Fruit fly (Drosophila melanogaster) whole organism, embryonic: ENCODE results near the gene Nplp3.

ENCODE experiments used
- CG10654 ChIP-seq: fragments of 200-800 bp; sonication (Bioruptor generic); optimal IDR thresholded peaks from 2 replicates; lab custom pipeline; 2016; ENCODE audit warnings: missing biosample characterization, missing genetic modification characterization
- CG11504 ChIP-seq: fragments of 200-800 bp; sonication (Bioruptor generic); optimal IDR thresholded peaks from 3 replicates; lab custom pipeline; 2019; ENCODE audit warnings: missing biosample characterization, mild to moderate bottlenecking, missing genetic modification characterization, moderate library complexity
- CG12659 ChIP-seq: fragments of 200-800 bp; sonication (Bioruptor generic); optimal IDR thresholded peaks from 3 replicates; lab custom pipeline; 2017; ENCODE audit warnings: mild to moderate bottlenecking, missing biosample characterization, missing genetic modification reagents, missing genetic modification characterization
- CG15514 ChIP-seq: fragments of 200-800 bp; sonication (Bioruptor generic); optimal IDR thresholded peaks from 3 replicates; lab custom pipeline; 2017; ENCODE audit warnings: missing biosample characterization, missing genetic modification characterization, mild to moderate bottlenecking, moderate library complexity, missing genetic modification reagents
- CG18764 ChIP-seq: fragments of 200-800 bp; sonication (Bioruptor generic); optimal IDR thresholded peaks from 3 replicates; lab custom pipeline; 2016; ENCODE audit warnings: missing biosample characterization, missing genetic modification characterization
- Dbx ChIP-seq: fragments of 200-800 bp; sonication (Bioruptor generic); IDR thresholded peaks from 3 replicates; pipeline ENCODE4 v1.3.6; 2022; ENCODE audit warnings: missing biosample characterization, missing genetic modification characterization
- HLH3B ChIP-seq: fragments of 200-800 bp; sonication (Bioruptor generic); IDR thresholded peaks from 2 replicates; pipeline ENCODE4 v1.3.6; 2022; ENCODE audit warnings: missing biosample characterization, missing genetic modification characterization
- gce ChIP-seq: fragments of 200-800 bp; sonication (Bioruptor generic); IDR thresholded peaks from 3 replicates; pipeline ENCODE4 v1.3.6; 2022; ENCODE audit warnings: missing biosample characterization, missing genetic modification characterization
- sima ChIP-seq: fragments of 200-800 bp; sonication (Bioruptor generic); optimal IDR thresholded peaks from 2 replicates; lab custom pipeline; 2016; ENCODE audit warnings: missing biosample characterization, missing genetic modification characterization

dm6 chr3L:16288322-16288721 is 29.5 kb upstream of the Nplp3 start, which contains the start of gene CG13046:
- TF ChIP-seq HLH3B (GFP tag; lab: Robert Waterston, UW) (no peak), CG10654 (no peak), CG18764 (no peak), gce (GFP tag; lab: Robert Waterston, UW) (no peak), CG11504 (tag; lab: Kevin White, UChicago) (no peak), CG15514 (GFP tag; lab: Kevin White, UChicago) (no peak), Dbx (no peak), sima (GFP tag; lab: Kevin White, UChicago) (no peak), CG12659 (GFP tag; lab: Kevin White, UChicago) (no peak)
